Worm (Caenorhabditis elegans): ENCODE results near the gene F20D1.22.
"Not testable (repeated sequence)": the region's sequence is repeated elsewhere in the genome, so short reads cannot be mapped to it uniquely, and the experiment has no call there.

The F20D1.22 gene

ce11 chrX:14966515-14966914 is at the start of gene F20D1.22:
F20D1.22 (plus strand) TSS chrX:14966815.
- not testable (repeated sequence) for TF ChIP-seq unc-62 (GFP tag; optimal IDR thresholded peaks at IDR 0.05)

- no peak for TF ChIP-seq unc-62 (GFP tag; optimal IDR thresholded peaks at IDR 0.05)
These were observed 48.1 kb upstream of the F20D1.22 start, which contains the start of gene npr-40 for ce11 chrX:14918538-14918937. npr-40 (plus strand) TSS chrX:14918838.

- no peak for TF ChIP-seq unc-62 (GFP tag; optimal IDR thresholded peaks at IDR 0.05)
These were observed 45.7 kb upstream of the F20D1.22 start for ce11 chrX:14920880-14921279.

- TF ChIP-seq unc-62 (GFP tag; optimal IDR thresholded peaks at IDR 0.05) = no peak
These were observed 43.9 kb upstream of the F20D1.22 start for ce11 chrX:14922758-14923157.

- no peak for TF ChIP-seq unc-62 (GFP tag; optimal IDR thresholded peaks at IDR 0.05)
These were observed 37.8 kb upstream of the F20D1.22 start, which contains the start of gene ntr-2 for ce11 chrX:14928854-14929253. ntr-2 (minus strand) TSS chrX:14928954.

ce11 chrX:14929512-14929911 is 37.1 kb upstream of the F20D1.22 start:
- no peak for TF ChIP-seq unc-62 (GFP tag; optimal IDR thresholded peaks at IDR 0.05)

ce11 chrX:14931443-14931842 is 35.2 kb upstream of the F20D1.22 start:
- TF ChIP-seq unc-62 (GFP tag; optimal IDR thresholded peaks at IDR 0.05) = no peak

ce11 chrX:14938188-14938587 is 28.4 kb upstream of the F20D1.22 start:
- TF ChIP-seq unc-62 (GFP tag; optimal IDR thresholded peaks at IDR 0.05) = no peak

- TF ChIP-seq unc-62 (GFP tag; optimal IDR thresholded peaks at IDR 0.05) = no peak
These were observed 20.5 kb upstream of the F20D1.22 start, which contains the start of gene mrp-5 for ce11 chrX:14946217-14946463. mrp-5 (minus strand) TSS chrX:14946317.

- no peak for TF ChIP-seq unc-62 (GFP tag; optimal IDR thresholded peaks at IDR 0.05)
These were observed 19.9 kb upstream of the F20D1.22 start for ce11 chrX:14946464-14947354.

- no peak for TF ChIP-seq unc-62 (GFP tag; optimal IDR thresholded peaks at IDR 0.05)
These were observed 19.3 kb upstream of the F20D1.22 start for ce11 chrX:14947355-14947668.

- TF ChIP-seq unc-62 (GFP tag; optimal IDR thresholded peaks at IDR 0.05) = no peak
These were observed 14.8 kb upstream of the F20D1.22 start for ce11 chrX:14951797-14952196.

- no peak for TF ChIP-seq unc-62 (GFP tag; optimal IDR thresholded peaks at IDR 0.05)
These were observed 12.1 kb upstream of the F20D1.22 start, which contains the start of gene pag-3 for ce11 chrX:14954548-14954947. pag-3 (minus strand) TSS chrX:14954648.

- no peak for TF ChIP-seq unc-62 (GFP tag; optimal IDR thresholded peaks at IDR 0.05)
These were observed 9.4 kb upstream of the F20D1.22 start for ce11 chrX:14957176-14957575.

ce11 chrX:14958401-14958800 is 8.2 kb upstream of the F20D1.22 start:
- no peak for TF ChIP-seq unc-62 (GFP tag; optimal IDR thresholded peaks at IDR 0.05)

- no peak for TF ChIP-seq unc-62 (GFP tag; optimal IDR thresholded peaks at IDR 0.05)
These were observed 7.1 kb upstream of the F20D1.22 start for ce11 chrX:14959393-14960073.

ce11 chrX:14960841-14961240 is 5.8 kb upstream of the F20D1.22 start:
- no peak for TF ChIP-seq unc-62 (GFP tag; optimal IDR thresholded peaks at IDR 0.05)

Data from whole organism, dauer.